Fruit fly (Drosophila melanogaster) whole organism, embryonic: ENCODE data around the gene Gs1l.
A peak's percentile ranks its signal among the peaks of the same experiment; 100 is the strongest.

ENCODE experiments used
- ATbp ChIP-seq: fragments of 200-800 bp; sonication (Bioruptor generic); optimal IDR thresholded peaks from 2 replicates; lab custom pipeline; 2017; ENCODE audit warnings: missing biosample characterization, mild to moderate bottlenecking, missing genetic modification characterization, missing genetic modification reagents
- CG10366 ChIP-seq: fragments of 200-800 bp; sonication (Bioruptor generic); IDR thresholded peaks from 2 replicates; pipeline ENCODE4 v1.3.6; 2022; ENCODE audit warnings: missing biosample characterization, missing genetic modification characterization
- CG11093 ChIP-seq: fragments of 200-800 bp; sonication (Bioruptor generic); IDR thresholded peaks from 3 replicates; pipeline ENCODE4 v1.3.6; 2022; ENCODE audit warnings: missing biosample characterization, missing genetic modification characterization
- CG15479 ChIP-seq: fragments of 200-800 bp; sonication (Bioruptor generic); optimal IDR thresholded peaks from 3 replicates; lab custom pipeline; 2019; ENCODE audit warnings: missing biosample characterization, mild to moderate bottlenecking, missing genetic modification characterization, moderate library complexity
- CG15601 ChIP-seq: fragments of 200-800 bp; sonication (Bioruptor generic); optimal IDR thresholded peaks from 3 replicates; lab custom pipeline; 2019; ENCODE audit warnings: missing biosample characterization, mild to moderate bottlenecking, missing genetic modification characterization, moderate library complexity
- CG18619 ChIP-seq: fragments of 200-800 bp; sonication (Bioruptor generic); optimal IDR thresholded peaks from 3 replicates; lab custom pipeline; 2017; ENCODE audit warnings: missing biosample characterization, mild to moderate bottlenecking, missing genetic modification characterization
- CG2199 ChIP-seq: fragments of 200-800 bp; sonication (Bioruptor generic); IDR thresholded peaks from 3 replicates; pipeline ENCODE4 v1.3.6; 2022; ENCODE audit warnings: missing biosample characterization, missing genetic modification characterization
- CG34376 ChIP-seq: fragments of 200-800 bp; sonication (Bioruptor generic); optimal IDR thresholded peaks from 2 replicates; lab custom pipeline; 2018; ENCODE audit warnings: missing biosample characterization, mild to moderate bottlenecking, missing genetic modification characterization
- CG3726 ChIP-seq: fragments of 200-800 bp; sonication (Bioruptor generic); IDR thresholded peaks from 3 replicates; pipeline ENCODE4, ENCODE4 v1.3.6; 2022; ENCODE audit warnings: missing biosample characterization, missing genetic modification characterization
- CG4282 ChIP-seq: fragments of 200-800 bp; sonication (Bioruptor generic); optimal IDR thresholded peaks from 2 replicates; lab custom pipeline; 2016; ENCODE audit warnings: missing biosample characterization, missing genetic modification characterization
- CG4360 ChIP-seq: fragments of 200-800 bp; sonication (Bioruptor generic); IDR thresholded peaks from 2 replicates; pipeline ENCODE4 v1.3.6; 2022; ENCODE audit warnings: missing biosample characterization, missing genetic modification characterization
- CG4404 ChIP-seq: fragments of 200-800 bp; sonication (Bioruptor generic); IDR thresholded peaks from 2 replicates; pipeline ENCODE4 v1.3.6; 2022; ENCODE audit warnings: missing biosample characterization, missing genetic modification characterization
- CG4617 ChIP-seq: fragments of 200-800 bp; sonication (Bioruptor generic); optimal IDR thresholded peaks from 3 replicates; lab custom pipeline; 2016; ENCODE audit warnings: missing biosample characterization, missing genetic modification characterization, borderline replicate concordance
- CG4820 ChIP-seq: fragments of 200-800 bp; sonication (Bioruptor generic); optimal IDR thresholded peaks from 3 replicates; lab custom pipeline; 2016; ENCODE audit warnings: missing biosample characterization, missing genetic modification characterization
- CG6254 ChIP-seq: fragments of 200-800 bp; sonication (Bioruptor generic); optimal IDR thresholded peaks from 3 replicates; lab custom pipeline; 2017; ENCODE audit warnings: mild to moderate bottlenecking, missing biosample characterization, missing genetic modification reagents, missing genetic modification characterization
- CG6765 ChIP-seq: fragments of 200-800 bp; sonication (Bioruptor generic); optimal IDR thresholded peaks from 3 replicates; lab custom pipeline; 2017; ENCODE audit warnings: missing biosample characterization, mild to moderate bottlenecking, missing genetic modification characterization
- CG6813 ChIP-seq: fragments of 200-800 bp; sonication (Bioruptor generic); optimal IDR thresholded peaks from 2 replicates; lab custom pipeline; 2017; ENCODE audit warnings: missing biosample characterization, missing genetic modification characterization, mild to moderate bottlenecking, moderate library complexity, missing genetic modification reagents
- CG9437 ChIP-seq: fragments of 200-800 bp; sonication (Bioruptor generic); optimal IDR thresholded peaks from 2 replicates; lab custom pipeline; 2018; ENCODE audit warnings: missing biosample characterization, mild to moderate bottlenecking, missing genetic modification characterization
- CG9876 ChIP-seq: fragments of 200-800 bp; sonication (Bioruptor generic); optimal IDR thresholded peaks from 2 replicates; lab custom pipeline; 2016; ENCODE audit warnings: missing biosample characterization, missing genetic modification characterization
- CG9932 ChIP-seq: fragments of 200-800 bp; sonication (Bioruptor generic); IDR thresholded peaks from 2 replicates; pipeline ENCODE4 v1.3.6; 2022; ENCODE audit warnings: missing biosample characterization, missing genetic modification characterization
- Chrac-16 ChIP-seq: fragments of 200-800 bp; sonication (Bioruptor generic); optimal IDR thresholded peaks from 3 replicates; lab custom pipeline; 2016; ENCODE audit warnings: missing biosample characterization, missing genetic modification characterization
- CoRest ChIP-seq: fragments of 200-800 bp; sonication (Bioruptor generic); optimal IDR thresholded peaks from 3 replicates; lab custom pipeline; 2018; ENCODE audit warnings: missing biosample characterization, mild to moderate bottlenecking, missing genetic modification characterization, moderate library complexity
- Dp ChIP-seq: fragments of 200-800 bp; sonication (Bioruptor generic); optimal IDR thresholded peaks from 2 replicates; lab custom pipeline; 2018; ENCODE audit warnings: missing biosample characterization, mild to moderate bottlenecking, missing genetic modification characterization, moderate library complexity
- Fer1 ChIP-seq: fragments of 200-800 bp; sonication (Bioruptor generic); optimal IDR thresholded peaks from 2 replicates; lab custom pipeline; 2017; ENCODE audit warnings: missing biosample characterization, mild to moderate bottlenecking, missing genetic modification characterization
- HmgZ ChIP-seq: fragments of 200-800 bp; sonication (Bioruptor generic); optimal IDR thresholded peaks from 2 replicates; lab custom pipeline; 2018; ENCODE audit warnings: missing biosample characterization, mild to moderate bottlenecking, missing genetic modification characterization
- Hr39 ChIP-seq: fragments of >200 bp; optimal IDR thresholded peaks from 2 replicates; lab custom pipeline; 2017
- Hr51 ChIP-seq, 2 experiments: fragments of 200-800 bp; sonication (Bioruptor generic); optimal IDR thresholded peaks; 2 replicates in 1 of 2; 3 replicates in 1 of 2; lab custom pipeline; 2016 to 2018; ENCODE audit warnings: missing biosample characterization in 2 of 2, missing genetic modification characterization in 2 of 2, mild to moderate bottlenecking in 1 of 2, moderate library complexity in 1 of 2
- Nf-YB ChIP-seq: fragments of 200-800 bp; sonication (Bioruptor generic); optimal IDR thresholded peaks from 3 replicates; lab custom pipeline; 2019; ENCODE audit warnings: missing biosample characterization, mild to moderate bottlenecking, missing genetic modification characterization, moderate library complexity
- Opbp ChIP-seq: fragments of 200-800 bp; sonication (Bioruptor generic); IDR thresholded peaks from 3 replicates; pipeline ENCODE4 v1.3.6; 2022; ENCODE audit warnings: missing biosample characterization, missing genetic modification characterization; ENCODE audit not compliant: partially characterized antibody
- Ptx1 ChIP-seq: fragments of 200-800 bp; sonication (Bioruptor generic); IDR thresholded peaks from 2 replicates; pipeline ENCODE4 v1.3.6; 2022; ENCODE audit warnings: missing biosample characterization, missing genetic modification characterization
- Six4 ChIP-seq: fragments of 200-800 bp; sonication (Bioruptor generic); optimal IDR thresholded peaks from 2 replicates; lab custom pipeline; 2016; ENCODE audit warnings: missing biosample characterization, missing genetic modification characterization
- Sox100B ChIP-seq: fragments of 200-800 bp; sonication (Bioruptor generic); optimal IDR thresholded peaks from 3 replicates; lab custom pipeline; 2018; ENCODE audit warnings: missing biosample characterization, mild to moderate bottlenecking, missing genetic modification characterization
- abd-A ChIP-seq: fragments of 200-800 bp; sonication (Bioruptor generic); optimal IDR thresholded peaks from 3 replicates; lab custom pipeline; 2019; ENCODE audit warnings: missing biosample characterization, mild to moderate bottlenecking, missing genetic modification characterization, moderate library complexity
- bcd ChIP-seq: fragments of 200-800 bp; sonication (Bioruptor generic); optimal IDR thresholded peaks from 2 replicates; lab custom pipeline; 2017; ENCODE audit warnings: missing biosample characterization, mild to moderate bottlenecking, missing genetic modification characterization
- danr ChIP-seq: fragments of 200-800 bp; sonication (Bioruptor generic); IDR thresholded peaks from 2 replicates; pipeline ENCODE4 v1.3.6; 2022; ENCODE audit warnings: missing biosample characterization, missing genetic modification characterization
- emc ChIP-seq: fragments of 200-800 bp; sonication (Bioruptor generic); optimal IDR thresholded peaks from 2 replicates; lab custom pipeline; 2016; ENCODE audit warnings: missing biosample characterization, missing genetic modification characterization
- fru ChIP-seq: fragments of >200 bp; optimal IDR thresholded peaks from 2 replicates; lab custom pipeline; 2017
- ham ChIP-seq: fragments of 200-800 bp; sonication (Bioruptor generic); IDR thresholded peaks from 2 replicates; pipeline ENCODE4 v1.3.6; 2022; ENCODE audit warnings: missing biosample characterization, missing genetic modification characterization
- her ChIP-seq: fragments of 200-800 bp; sonication (Bioruptor generic); optimal IDR thresholded peaks from 2 replicates; lab custom pipeline; 2016; ENCODE audit warnings: missing biosample characterization, missing genetic modification characterization
- jing ChIP-seq: fragments of 200-800 bp; sonication (Bioruptor generic); optimal IDR thresholded peaks from 2 replicates; lab custom pipeline; 2018; ENCODE audit warnings: missing biosample characterization, mild to moderate bottlenecking, missing genetic modification characterization
- lab ChIP-seq: fragments of 200-800 bp; sonication (Bioruptor generic); optimal IDR thresholded peaks from 3 replicates; lab custom pipeline; 2017; ENCODE audit warnings: missing biosample characterization, missing genetic modification characterization, mild to moderate bottlenecking, moderate library complexity, missing genetic modification reagents
- nmo ChIP-seq: fragments of 200-800 bp; sonication (Bioruptor generic); optimal IDR thresholded peaks from 2 replicates; lab custom pipeline; 2018; ENCODE audit warnings: missing biosample characterization, mild to moderate bottlenecking, missing genetic modification characterization, moderate library complexity
- pan ChIP-seq, 4 experiments: fragments of >200 bp in 3 of 4; fragments of 200-800 bp in 1 of 4; sonication (Bioruptor generic) in 1 of 4; optimal IDR thresholded peaks in 3 of 4; IDR thresholded peaks in 1 of 4; 2 replicates each; pipeline versions ENCODE4 v1.3.6 to Lab custom; 2017 to 2022; ENCODE audit warnings: missing biosample characterization in 2 of 4, missing genetic modification characterization in 2 of 4, mixed read lengths in 1 of 4
- sqz ChIP-seq: fragments of 200-800 bp; sonication (Bioruptor generic); optimal IDR thresholded peaks from 3 replicates; lab custom pipeline; 2018; ENCODE audit warnings: missing biosample characterization, mild to moderate bottlenecking, missing genetic modification characterization
- ssp ChIP-seq: fragments of 200-800 bp; sonication (Bioruptor generic); IDR thresholded peaks from 2 replicates; pipeline ENCODE4 v1.3.6; 2022; ENCODE audit warnings: missing biosample characterization, missing genetic modification characterization
- tgo ChIP-seq: fragments of 200-800 bp; sonication (Bioruptor generic); IDR thresholded peaks from 3 replicates; pipeline ENCODE4 v1.3.6; 2022; ENCODE audit warnings: missing biosample characterization, missing genetic modification characterization
- tin ChIP-seq: fragments of 200-800 bp; sonication (Bioruptor generic); optimal IDR thresholded peaks from 3 replicates; lab custom pipeline; 2016; ENCODE audit warnings: missing biosample characterization, missing genetic modification characterization
- tna ChIP-seq: fragments of 200-800 bp; sonication (Bioruptor generic); IDR thresholded peaks from 2 replicates; pipeline ENCODE4 v1.3.6; 2022; ENCODE audit warnings: missing biosample characterization, missing genetic modification characterization; ENCODE audit not compliant: partially characterized antibody
- trem ChIP-seq: fragments of 200-800 bp; optimal IDR thresholded peaks from 3 replicates; lab custom pipeline; 2019; ENCODE audit warnings: missing biosample characterization, mild to moderate bottlenecking, missing genetic modification characterization, moderate library complexity
- yki ChIP-seq: fragments of >200 bp; optimal IDR thresholded peaks from 3 replicates; lab custom pipeline; 2018
- zf30C ChIP-seq: fragments of 200-800 bp; sonication (Bioruptor generic); optimal IDR thresholded peaks from 3 replicates; lab custom pipeline; 2018; ENCODE audit warnings: missing biosample characterization, mild to moderate bottlenecking, missing genetic modification characterization
- zfh1 ChIP-seq: fragments of 200-800 bp; sonication (Bioruptor generic); IDR thresholded peaks from 3 replicates; pipeline ENCODE4 v1.3.6; 2022; ENCODE audit warnings: missing biosample characterization, missing genetic modification characterization

Gene Gs1l

dm6 chr2L:4459543-4459942, 2.9 kb upstream of the Gs1l start, which contains the start of the genes mRpL27 and CG15435 (continued):
- TF ChIP-seq CoRest (peak; percentile 61), Six4 (GFP tag; lab: Kevin White, UChicago) (no peak), lab (peak; percentile 35), CG34376 (GFP tag; lab: Kevin White, UChicago) (peak; percentile 31), fru (no peak), Chrac-16 (GFP tag; lab: Kevin White, UChicago) (peak; percentile 17), zf30C (no peak), CG9437 (no peak), tin (GFP tag; lab: Kevin White, UChicago) (no peak), yki (lab: Kevin White, UChicago) (no peak), CG4360 (GFP tag; lab: Robert Waterston, UW) (no peak), CG6254 (GFP tag; lab: Kevin White, UChicago) (no peak), danr (GFP tag; lab: Robert Waterston, UW) (no peak), Hr51 (GFP tag; optimal IDR thresholded peaks at IDR 0.05; lab: Kevin White, UChicago) (peak in 1 of 2 experiments; percentile 44), CG15601 (peak; percentile 69), Nf-YB (GFP tag; lab: Kevin White, UChicago) (no peak), CG2199 (no peak), CG6765 (GFP tag; lab: Kevin White, UChicago) (no peak), trem (tag; lab: Kevin White, UChicago) (peak; percentile 75), ssp (no peak), CG3726 (no peak), CG18619 (GFP tag; lab: Kevin White, UChicago) (no peak), CG9932 (GFP tag; lab: Robert Waterston, UW) (peak; percentile 48), Dp (GFP tag; lab: Kevin White, UChicago) (peak; percentile 13), tna (GFP tag; lab: Robert Waterston, UW) (no peak), CG4820 (GFP tag; lab: Kevin White, UChicago) (no peak), zfh1 (GFP tag; lab: Robert Waterston, UW) (no peak), jing (GFP tag; lab: Kevin White, UChicago) (no peak), CG4282 (no peak), CG11093 (GFP tag; lab: Robert Waterston, UW) (no peak), CG9876 (GFP tag; lab: Kevin White, UChicago) (no peak), Sox100B (GFP tag; lab: Kevin White, UChicago) (no peak), Hr39 (lab: Kevin White, UChicago) (no peak), ATbp (no peak), bcd (GFP tag; lab: Kevin White, UChicago) (peak; percentile 58), CG10366 (no peak), HmgZ (tag; lab: Kevin White, UChicago) (peak; percentile 81), CG4617 (GFP tag; lab: Kevin White, UChicago) (peak; percentile 42), abd-A (tag; lab: Kevin White, UChicago) (no peak), her (GFP tag; lab: Kevin White, UChicago) (no peak), Fer1 (GFP tag; lab: Kevin White, UChicago) (peak; percentile 53), pan (optimal IDR thresholded peaks at IDR 0.05; lab: Kevin White, UChicago) (no peak), pan (GFP tag; optimal IDR thresholded peaks at IDR 0.05 in 1 of 2, IDR thresholded peaks at IDR 0.05 in 1 of 2) (peak in 1 of 2 experiments; percentile 20), tgo (GFP tag; lab: Robert Waterston, UW) (no peak), Ptx1 (peak; percentile 44), ham (GFP tag; lab: Robert Waterston, UW) (no peak), emc (GFP tag; lab: Kevin White, UChicago) (no peak), Opbp (0 out of 3 replicates have a peak, but pooled peaks have one; percentile 15), sqz (GFP tag; lab: Kevin White, UChicago) (no peak), CG4404 (GFP tag; lab: Robert Waterston, UW) (no peak), CG6813 (no peak), nmo (GFP tag; lab: Kevin White, UChicago) (peak; percentile 78), CG15479 (peak; percentile 70)
